Worm (Caenorhabditis elegans) whole organism, L3 larva: ENCODE measurements around the gene M153.3.

Experiments
- elt-1 ChIP-seq: fragments of 150-350 bp; optimal IDR thresholded peaks from 2 replicates; lab custom pipeline; 2014; ENCODE audit warnings: missing biosample characterization, missing genetic modification characterization
- lin-15B ChIP-seq: fragments of 150-350 bp; optimal IDR thresholded peaks from 2 replicates; lab custom pipeline; 2014; ENCODE audit warnings: missing biosample characterization, missing genetic modification characterization
- nfya-1 ChIP-seq: sonication (generic microtip); optimal IDR thresholded peaks from 2 replicates; lab custom pipeline; 2017; ENCODE audit warnings: missing genetic modification characterization, mild to moderate bottlenecking, missing compliant biosample characterization, antibody characterized with exemption, moderate library complexity; ENCODE audit not compliant: insufficient read depth
- nhr-12 ChIP-seq: fragments of 150-350 bp; optimal IDR thresholded peaks from 2 replicates; lab custom pipeline; 2014; ENCODE audit warnings: missing biosample characterization, missing genetic modification characterization
- nhr-77 ChIP-seq: fragments of 150-350 bp; optimal IDR thresholded peaks from 2 replicates; lab custom pipeline; 2014; ENCODE audit warnings: missing biosample characterization, missing genetic modification characterization
- unc-39 ChIP-seq: sonication (generic microtip); optimal IDR thresholded peaks from 4 replicates; lab custom pipeline; 2017; ENCODE audit warnings: missing biosample characterization, missing genetic modification characterization
- unc-62 ChIP-seq: fragments of 150-350 bp; sonication (generic microtip); optimal IDR thresholded peaks from 4 replicates; lab custom pipeline; 2014; ENCODE audit warnings: missing biosample characterization, missing genetic modification reagents, missing genetic modification characterization

- no peak for TF ChIP-seq nhr-77
- no peak for TF ChIP-seq unc-62
- TF ChIP-seq nfya-1 (tag; lab: Kevin White, UChicago): no peak
- TF ChIP-seq unc-39 (tag; lab: Kevin White, UChicago): no peak
- TF ChIP-seq elt-1 (tag; lab: Kevin White, UChicago): no peak
- TF ChIP-seq nhr-12: no peak
- TF ChIP-seq lin-15B: no peak
Measured at ce11 chrX:12173989-12174388, 31.3 kb downstream of the M153.3 start.
